Worm (Caenorhabditis elegans): ENCODE measurements around the gene T24A6.17.

The T24A6.17 gene

ce11 chrV:3526882-3527281, 37.4 kb downstream of the T24A6.17 start, which contains the start of gene str-260:
TSS of gene str-260 (plus strand) at chrV:3527182.
- TF ChIP-seq hlh-1 (tag; optimal IDR thresholded peaks at IDR 0.05) (no peak), lin-13 (tag; optimal IDR thresholded peaks at IDR 0.05) (no peak), cnd-1 (tag; optimal IDR thresholded peaks at IDR 0.05) (no peak), mep-1 (tag; optimal IDR thresholded peaks at IDR 0.05) (no peak), unc-39 (tag; optimal IDR thresholded peaks at IDR 0.05) (no peak), unc-62 (GFP tag; optimal IDR thresholded peaks at IDR 0.05) (no peak), ceh-39 (tag; optimal IDR thresholded peaks at IDR 0.05) (no peak), sptf-1 (tag; optimal IDR thresholded peaks at IDR 0.05) (no peak), flh-1 (GFP tag; optimal IDR thresholded peaks at IDR 0.05) (no peak), ztf-11 (tag; optimal IDR thresholded peaks at IDR 0.05) (no peak), zip-8 (tag; optimal IDR thresholded peaks at IDR 0.05) (no peak), lsy-2 (tag; optimal IDR thresholded peaks at IDR 0.05) (no peak), M03D4.4 (tag; optimal IDR thresholded peaks at IDR 0.05) (no peak)

DNA sequence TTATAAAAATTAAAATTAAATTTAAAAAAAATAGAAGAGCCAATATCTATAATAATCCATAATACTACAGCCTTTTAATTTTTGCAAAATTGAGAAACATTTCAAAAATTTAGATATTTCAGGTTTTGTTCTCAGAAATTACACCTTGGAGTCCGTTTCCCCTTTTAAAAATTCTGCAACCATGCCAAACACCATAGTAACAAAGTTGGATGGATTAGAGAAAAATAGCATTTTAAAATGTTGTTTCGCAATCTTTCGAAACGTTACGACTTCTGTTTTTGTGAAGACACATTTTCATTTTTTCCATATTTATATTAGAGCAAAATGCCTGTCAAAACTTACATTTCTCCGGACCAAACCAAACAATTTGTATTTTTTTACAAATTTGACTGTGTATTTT, 39.3 kb downstream of the T24A6.17 start, which contains the start of gene T24A6.7:
Gene T24A6.7 (plus strand): TSS at position 301 of the 400 bp plus-strand sequence.
- TF ChIP-seq ceh-43 (GFP tag; optimal IDR thresholded peaks at IDR 0.05) (no peak), ztf-11 (tag; optimal IDR thresholded peaks at IDR 0.05) (no peak), snpc-4 (tag; optimal IDR thresholded peaks at IDR 0.05) (no peak), bed-3 (GFP tag; optimal IDR thresholded peaks at IDR 0.05) (no peak)

ce11 chrV:3523262-3523661, 41.0 kb downstream of the T24A6.17 start, which contains the start of gene irg-1:
TSS of gene irg-1 (plus strand) at chrV:3523587.
- TF ChIP-seq unc-120 (tag; optimal IDR thresholded peaks at IDR 0.05; ENCODE audit: poor library complexity, severe bottlenecking), result no peak
- no peak for TF ChIP-seq mls-2 (tag; optimal IDR thresholded peaks at IDR 0.05)
- no peak for TF ChIP-seq pha-4 (tag; optimal IDR thresholded peaks at IDR 0.05)
- TF ChIP-seq ceh-39 (tag; optimal IDR thresholded peaks at IDR 0.05), result no peak
- no peak for TF ChIP-seq tbx-8 (GFP tag; optimal IDR thresholded peaks at IDR 0.05)
- no peak for TF ChIP-seq nhr-2 (tag; optimal IDR thresholded peaks at IDR 0.05)
- no peak for TF ChIP-seq ztf-11 (tag; optimal IDR thresholded peaks at IDR 0.05)
- no peak for TF ChIP-seq lin-13 (tag; optimal IDR thresholded peaks at IDR 0.05)
- TF ChIP-seq hlh-1 (tag; optimal IDR thresholded peaks at IDR 0.05), result no peak
- no peak for TF ChIP-seq nhr-12 (tag; optimal IDR thresholded peaks at IDR 0.05)
- no peak for TF ChIP-seq nhr-76 (tag; optimal IDR thresholded peaks at IDR 0.05)
- TF ChIP-seq nhr-237 (tag; optimal IDR thresholded peaks at IDR 0.05), result no peak
- TF ChIP-seq ces-1 (GFP tag; optimal IDR thresholded peaks at IDR 0.05), result no peak

DNA sequence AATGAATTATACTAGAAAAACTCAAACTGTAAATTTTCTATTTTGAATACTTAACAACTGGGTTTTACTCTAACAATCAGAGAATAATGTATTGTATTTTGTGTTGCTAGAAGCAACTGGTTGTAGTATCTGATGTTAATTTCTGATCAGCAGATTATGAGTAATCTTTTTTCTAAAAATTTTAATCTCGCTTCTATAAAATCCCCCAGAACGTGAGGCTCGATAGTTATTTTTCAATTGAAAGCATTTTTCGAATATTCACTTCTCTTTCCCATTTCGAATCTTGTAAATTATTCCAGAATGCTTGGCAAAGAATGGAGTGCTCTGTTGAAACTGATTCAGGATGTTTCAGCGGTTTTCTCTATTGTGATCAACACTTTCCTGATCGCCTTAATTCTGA, 46.3 kb downstream of the T24A6.17 start, which contains the start of gene str-227:
Gene str-227 (plus strand): TSS at position 301 of the 400 bp plus-strand sequence.
- TF ChIP-seq unc-39 (tag; optimal IDR thresholded peaks at IDR 0.05), result no peak
- no peak for TF ChIP-seq elt-3 (tag; optimal IDR thresholded peaks at IDR 0.05)
- no peak for TF ChIP-seq ces-1 (GFP tag; optimal IDR thresholded peaks at IDR 0.05)
- no peak for TF ChIP-seq flh-1 (GFP tag; optimal IDR thresholded peaks at IDR 0.05)
- TF ChIP-seq cnd-1 (tag; optimal IDR thresholded peaks at IDR 0.05), result no peak
- no peak for TF ChIP-seq bed-3 (GFP tag; optimal IDR thresholded peaks at IDR 0.05)
- TF ChIP-seq mab-5 (tag; optimal IDR thresholded peaks at IDR 0.05), result no peak
- TF ChIP-seq lin-13 (tag; optimal IDR thresholded peaks at IDR 0.05), result no peak
- no peak for TF ChIP-seq ztf-11 (tag; optimal IDR thresholded peaks at IDR 0.05)
- TF ChIP-seq unc-62 (GFP tag; optimal IDR thresholded peaks at IDR 0.05), result no peak
- TF ChIP-seq drap-1 (GFP tag; optimal IDR thresholded peaks at IDR 0.05), result no peak
- TF ChIP-seq blmp-1 (tag; optimal IDR thresholded peaks at IDR 0.05), result no peak
- no peak for TF ChIP-seq elt-1 (tag; optimal IDR thresholded peaks at IDR 0.05; ENCODE audit: borderline replicate concordance, insufficient read depth)
- TF ChIP-seq nhr-76 (tag; optimal IDR thresholded peaks at IDR 0.05), result no peak
- TF ChIP-seq unc-120 (tag; optimal IDR thresholded peaks at IDR 0.05; ENCODE audit: poor library complexity, severe bottlenecking), result no peak
- TF ChIP-seq pha-4 (tag; optimal IDR thresholded peaks at IDR 0.05), result no peak
- no peak for TF ChIP-seq sem-2 (GFP tag; optimal IDR thresholded peaks at IDR 0.05)

Measured in whole organism, mixed stage, embryonic.